Worm (Caenorhabditis elegans) whole organism, mixed stage, embryonic: ENCODE measurements around the gene nhr-58.

Source experiments
- M03D4.4 ChIP-seq: sonication (generic microtip); optimal IDR thresholded peaks from 2 replicates; lab custom pipeline; 2017; ENCODE audit warnings: mild to moderate bottlenecking, missing genetic modification characterization, missing compliant biosample characterization
- bed-3 ChIP-seq: fragments of 200-800 bp; sonication (Bioruptor generic); optimal IDR thresholded peaks from 3 replicates; lab custom pipeline; 2018; ENCODE audit warnings: mild to moderate bottlenecking, missing genetic modification characterization, moderate library complexity, missing compliant biosample characterization
- blmp-1 ChIP-seq: fragments of 150-350 bp; optimal IDR thresholded peaks from 2 replicates; lab custom pipeline; 2014; ENCODE audit warnings: missing biosample characterization, missing genetic modification characterization
- ceh-39 ChIP-seq: fragments of 150-350 bp; optimal IDR thresholded peaks from 2 replicates; lab custom pipeline; 2014; ENCODE audit warnings: missing biosample characterization, missing genetic modification characterization
- ceh-43 ChIP-seq: fragments of 200-800 bp; sonication (Bioruptor generic); optimal IDR thresholded peaks from 2 replicates; lab custom pipeline; 2018; ENCODE audit warnings: mild to moderate bottlenecking, missing genetic modification characterization, moderate library complexity, missing compliant biosample characterization
- ces-1 ChIP-seq: fragments of 150-350 bp; optimal IDR thresholded peaks from 2 replicates; lab custom pipeline; 2014; ENCODE audit warnings: missing biosample characterization, missing genetic modification reagents, missing genetic modification characterization
- cnd-1 ChIP-seq: fragments of 200-800 bp; sonication (Bioruptor generic); optimal IDR thresholded peaks from 2 replicates; lab custom pipeline; 2018; ENCODE audit warnings: mild to moderate bottlenecking, missing genetic modification characterization, missing compliant biosample characterization
- drap-1 ChIP-seq: fragments of 200-800 bp; sonication (Bioruptor generic); optimal IDR thresholded peaks from 3 replicates; lab custom pipeline; 2018; ENCODE audit warnings: mild to moderate bottlenecking, missing genetic modification characterization, missing compliant biosample characterization
- elt-1 ChIP-seq: sonication (generic microtip); optimal IDR thresholded peaks from 2 replicates; lab custom pipeline; 2017; ENCODE audit warnings: missing genetic modification characterization, mild to moderate bottlenecking, missing compliant biosample characterization, antibody characterized with exemption, moderate library complexity, borderline replicate concordance; ENCODE audit not compliant: insufficient read depth
- elt-3 ChIP-seq: fragments of 150-350 bp; optimal IDR thresholded peaks from 2 replicates; lab custom pipeline; 2014; ENCODE audit warnings: missing biosample characterization, missing genetic modification characterization
- ham-2 ChIP-seq: fragments of 200-800 bp; sonication (Bioruptor generic); optimal IDR thresholded peaks from 2 replicates; lab custom pipeline; 2018; ENCODE audit warnings: mild to moderate bottlenecking, missing genetic modification characterization, missing compliant biosample characterization
- hlh-1 ChIP-seq: fragments of 150-350 bp; optimal IDR thresholded peaks from 2 replicates; lab custom pipeline; 2014; ENCODE audit warnings: missing biosample characterization, missing genetic modification reagents, missing genetic modification characterization
- lin-13 ChIP-seq: fragments of 150-350 bp; optimal IDR thresholded peaks from 2 replicates; lab custom pipeline; 2014; ENCODE audit warnings: missing biosample characterization, missing genetic modification characterization
- lin-32 ChIP-seq: fragments of 200-800 bp; sonication (Bioruptor generic); optimal IDR thresholded peaks from 2 replicates; lab custom pipeline; 2018; ENCODE audit warnings: mild to moderate bottlenecking, missing genetic modification characterization, missing compliant biosample characterization
- lsy-2 ChIP-seq: fragments of 150-350 bp; optimal IDR thresholded peaks from 2 replicates; lab custom pipeline; 2014; ENCODE audit warnings: missing biosample characterization, missing genetic modification characterization
- mep-1 ChIP-seq: fragments of 150-350 bp; optimal IDR thresholded peaks from 2 replicates; lab custom pipeline; 2017; ENCODE audit warnings: missing biosample characterization, missing genetic modification reagents, missing genetic modification characterization, inconsistent platforms
- mls-2 ChIP-seq: sonication (generic microtip); optimal IDR thresholded peaks from 2 replicates; lab custom pipeline; 2016; ENCODE audit warnings: mild to moderate bottlenecking, missing genetic modification characterization, moderate library complexity, missing compliant biosample characterization
- nhr-237 ChIP-seq: fragments of 150-350 bp; optimal IDR thresholded peaks from 2 replicates; lab custom pipeline; 2014; ENCODE audit warnings: missing biosample characterization, missing genetic modification characterization
- nhr-28 ChIP-seq: fragments of 150-350 bp; optimal IDR thresholded peaks from 2 replicates; lab custom pipeline; 2014; ENCODE audit warnings: missing biosample characterization, missing genetic modification characterization
- nhr-76 ChIP-seq: sonication (generic microtip); optimal IDR thresholded peaks from 2 replicates; lab custom pipeline; 2017; ENCODE audit warnings: missing biosample characterization, missing genetic modification characterization
- pha-4 ChIP-seq: fragments of 150-350 bp; optimal IDR thresholded peaks from 2 replicates; lab custom pipeline; 2018; ENCODE audit warnings: missing biosample characterization, missing genetic modification reagents, missing genetic modification characterization
- sem-2 ChIP-seq: fragments of 200-800 bp; sonication (Bioruptor generic); optimal IDR thresholded peaks from 2 replicates; lab custom pipeline; 2018; ENCODE audit warnings: mild to moderate bottlenecking, missing genetic modification characterization, missing compliant biosample characterization
- snpc-4 ChIP-seq: fragments of 150-350 bp; optimal IDR thresholded peaks from 2 replicates; lab custom pipeline; 2014; ENCODE audit warnings: missing biosample characterization, missing genetic modification characterization
- tbx-8 ChIP-seq: fragments of 200-800 bp; sonication (Bioruptor generic); optimal IDR thresholded peaks from 2 replicates; lab custom pipeline; 2018; ENCODE audit warnings: mild to moderate bottlenecking, missing genetic modification characterization, moderate library complexity, missing compliant biosample characterization
- unc-120 ChIP-seq: sonication (generic microtip); optimal IDR thresholded peaks from 2 replicates; lab custom pipeline; 2017; ENCODE audit warnings: missing genetic modification characterization, missing compliant biosample characterization; ENCODE audit not compliant: poor library complexity, severe bottlenecking
- unc-62 ChIP-seq: fragments of 150-350 bp; optimal IDR thresholded peaks from 2 replicates; lab custom pipeline; 2014; ENCODE audit warnings: missing biosample characterization, missing genetic modification reagents, missing genetic modification characterization
- zip-8 ChIP-seq: fragments of 150-350 bp; optimal IDR thresholded peaks from 2 replicates; lab custom pipeline; 2014; ENCODE audit warnings: missing biosample characterization, missing genetic modification characterization
- ztf-11 ChIP-seq: fragments of 150-350 bp; optimal IDR thresholded peaks from 2 replicates; lab custom pipeline; 2014; ENCODE audit warnings: missing biosample characterization, missing genetic modification characterization

nhr-58 gene

ce11 chrV:562834-563233 lies 30.8 kb downstream of the nhr-58 start, which contains the start of gene C14C6.2:
TSS of gene C14C6.2 (plus strand) at chrV:563134.
- TF ChIP-seq mls-2 (tag; lab: Kevin White, UChicago) (no peak), nhr-28 (tag; lab: Kevin White, UChicago) (no peak), drap-1 (GFP tag; lab: Kevin White, UChicago) (no peak), lin-32 (no peak), mep-1 (no peak), nhr-237 (no peak), ham-2 (GFP tag; lab: Kevin White, UChicago) (no peak)

ce11 chrV:565984-566383 lies 33.9 kb downstream of the nhr-58 start, which contains the start of gene sri-73:
TSS of gene sri-73 (minus strand) at chrV:566084.
- no peak for TF ChIP-seq drap-1 (GFP tag; lab: Kevin White, UChicago)

ce11 chrV:568105-568504 lies 36.0 kb downstream of the nhr-58 start, which contains the start of gene sri-72:
TSS of gene sri-72 (minus strand) at chrV:568205.
- TF ChIP-seq blmp-1 (tag; lab: Kevin White, UChicago) (no peak), ham-2 (GFP tag; lab: Kevin White, UChicago) (no peak), zip-8 (tag; lab: Kevin White, UChicago) (no peak), bed-3 (GFP tag; lab: Kevin White, UChicago) (no peak), pha-4 (tag; lab: Kevin White, UChicago) (no peak), hlh-1 (tag; lab: Kevin White, UChicago) (no peak), unc-62 (no peak), nhr-237 (no peak), elt-3 (tag; lab: Kevin White, UChicago) (no peak), elt-1 (no peak), unc-120 (tag; lab: Kevin White, UChicago) (no peak), sem-2 (GFP tag; lab: Kevin White, UChicago) (no peak)

- TF ChIP-seq nhr-28 (tag; lab: Kevin White, UChicago), result no peak
- no peak for TF ChIP-seq mls-2 (tag; lab: Kevin White, UChicago)
These were observed 42.6 kb downstream of the nhr-58 start, which contains the start of gene C14C6.13 for ce11 chrV:574639-575038. TSS of gene C14C6.13 (minus strand) at chrV:574739.

- TF ChIP-seq pha-4 (tag; lab: Kevin White, UChicago) (no peak), zip-8 (tag; lab: Kevin White, UChicago) (no peak), tbx-8 (no peak), ceh-43 (GFP tag; lab: Kevin White, UChicago) (no peak), nhr-28 (tag; lab: Kevin White, UChicago) (no peak), nhr-76 (tag; lab: Kevin White, UChicago) (no peak), elt-3 (tag; lab: Kevin White, UChicago) (no peak), lsy-2 (tag; lab: Kevin White, UChicago) (no peak), bed-3 (GFP tag; lab: Kevin White, UChicago) (no peak), ceh-39 (tag; lab: Kevin White, UChicago) (no peak), snpc-4 (tag; lab: Kevin White, UChicago) (no peak), sem-2 (GFP tag; lab: Kevin White, UChicago) (no peak), drap-1 (GFP tag; lab: Kevin White, UChicago) (no peak), M03D4.4 (no peak), unc-120 (tag; lab: Kevin White, UChicago) (no peak)
These were observed 44.0 kb downstream of the nhr-58 start, which contains the start of gene K06H6.5 for ce11 chrV:576070-576469. TSS of gene K06H6.5 (plus strand) at chrV:576370.

ce11 chrV:576918-577317 lies 44.9 kb downstream of the nhr-58 start:
- no peak for TF ChIP-seq lin-13 (tag; lab: Kevin White, UChicago)
- no peak for TF ChIP-seq cnd-1 (tag; lab: Kevin White, UChicago)
- no peak for TF ChIP-seq snpc-4 (tag; lab: Kevin White, UChicago)
- TF ChIP-seq ztf-11 (tag; lab: Kevin White, UChicago), result no peak
- no peak for TF ChIP-seq blmp-1 (tag; lab: Kevin White, UChicago)
- no peak for TF ChIP-seq ces-1
- TF ChIP-seq, all 35 proteins: peak for 0
